Fruit fly (Drosophila melanogaster): Measurements from ENCODE around the gene Fum2.

The Fum2 gene

DNA sequence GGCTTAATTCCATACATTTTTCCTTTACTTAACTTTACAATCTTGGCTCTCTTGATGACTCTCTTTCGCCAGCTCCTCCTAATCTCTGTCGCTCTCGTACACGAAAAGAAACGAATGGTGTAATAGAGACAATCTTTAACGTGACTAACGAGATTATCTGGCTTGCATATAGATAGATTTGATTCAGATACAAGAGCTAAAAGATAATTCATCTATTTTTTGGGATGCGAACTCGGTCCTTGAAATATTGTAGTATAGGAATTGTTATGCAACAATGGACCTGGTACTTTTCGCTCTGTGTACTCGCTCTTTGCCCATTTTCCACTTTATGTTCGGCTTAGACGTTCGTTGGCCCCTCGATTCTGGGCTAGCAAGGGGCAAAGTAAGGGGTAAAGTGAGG is 29.7 kb downstream of the Fum2 start (continued):
- TF ChIP-seq CG9705 (GFP tag; optimal IDR thresholded peaks at IDR 0.05), result no peak
- peak; percentile 76 for TF ChIP-seq fru (GFP tag; optimal IDR thresholded peaks at IDR 0.05)
- TF ChIP-seq psq (GFP tag; optimal IDR thresholded peaks at IDR 0.05), result peak; percentile 55
- peak; percentile 53 for TF ChIP-seq Sp1 (GFP tag; optimal IDR thresholded peaks at IDR 0.05)
- TF ChIP-seq Dfd (GFP tag; optimal IDR thresholded peaks at IDR 0.05), result no peak
- no peak for TF ChIP-seq Abd-B (GFP tag; optimal IDR thresholded peaks at IDR 0.05)
- no peak for TF ChIP-seq Rel (GFP tag; optimal IDR thresholded peaks at IDR 0.05)
- TF ChIP-seq Rel (tag; optimal IDR thresholded peaks at IDR 0.05), result no peak
- no peak for TF ChIP-seq Hr83 (GFP tag; optimal IDR thresholded peaks at IDR 0.05; ENCODE audit: poor library complexity, severe bottlenecking)
- TF ChIP-seq Myc (optimal IDR thresholded peaks at IDR 0.05), result no peak
- TF ChIP-seq lola (GFP tag; optimal IDR thresholded peaks at IDR 0.05), result no peak
- no peak for TF ChIP-seq Hnf4 (GFP tag; optimal IDR thresholded peaks at IDR 0.05)
- TF ChIP-seq ey (GFP tag; optimal IDR thresholded peaks at IDR 0.05), result peak; percentile 74

- peak; percentile 94 for TF ChIP-seq Dfd (GFP tag; optimal IDR thresholded peaks at IDR 0.05)
- no peak for TF ChIP-seq Rel (GFP tag; optimal IDR thresholded peaks at IDR 0.05)
- no peak for TF ChIP-seq Rel (tag; optimal IDR thresholded peaks at IDR 0.05)
- TF ChIP-seq Hr83 (GFP tag; optimal IDR thresholded peaks at IDR 0.05; ENCODE audit: poor library complexity, severe bottlenecking), result no peak
- TF ChIP-seq Hnf4 (GFP tag; optimal IDR thresholded peaks at IDR 0.05), result no peak
Measured at dm6 chrX:6716170-6716569, 34.6 kb downstream of the Fum2 start.

DNA sequence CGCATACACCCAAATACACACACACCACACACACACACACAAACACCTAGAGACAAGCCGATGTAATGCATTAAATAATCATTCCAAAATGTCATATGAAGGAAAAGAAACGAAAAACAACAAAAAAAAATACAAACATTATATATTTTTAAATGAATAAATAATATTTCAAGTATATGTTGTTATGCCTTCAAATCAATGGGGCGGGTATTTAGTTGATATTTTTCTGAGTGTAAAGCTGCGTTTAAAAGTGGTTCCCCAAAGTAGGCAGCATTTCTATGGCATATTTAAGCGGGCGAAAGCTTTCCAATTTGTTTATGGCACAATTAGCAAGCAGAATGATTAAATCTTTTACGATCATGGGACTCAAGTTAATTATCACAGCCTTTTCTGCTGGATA is 37.7 kb downstream of the Fum2 start:
- TF ChIP-seq Jra (GFP tag; optimal IDR thresholded peaks at IDR 0.05), result no peak
- TF ChIP-seq Rel (GFP tag; optimal IDR thresholded peaks at IDR 0.05), result no peak
- peak; percentile 73 for TF ChIP-seq Rel (tag; optimal IDR thresholded peaks at IDR 0.05)
- no peak for TF ChIP-seq OdsH (GFP tag; optimal IDR thresholded peaks at IDR 0.05)
- TF ChIP-seq Dfd (GFP tag; optimal IDR thresholded peaks at IDR 0.05), result peak; percentile 32
- TF ChIP-seq N (GFP tag; optimal IDR thresholded peaks at IDR 0.05), result no peak

dm6 chrX:6719968-6720367 is 38.4 kb downstream of the Fum2 start:
- TF ChIP-seq N (GFP tag; optimal IDR thresholded peaks at IDR 0.05) (no peak), psq (GFP tag; optimal IDR thresholded peaks at IDR 0.05) (no peak), foxo (GFP tag; optimal IDR thresholded peaks at IDR 0.05) (no peak), Hr83 (GFP tag; optimal IDR thresholded peaks at IDR 0.05; ENCODE audit: poor library complexity, severe bottlenecking) (no peak), GATAd (GFP tag; optimal IDR thresholded peaks at IDR 0.05) (no peak), Hnf4 (GFP tag; optimal IDR thresholded peaks at IDR 0.05) (no peak), Dfd (GFP tag; optimal IDR thresholded peaks at IDR 0.05) (no peak), Dif (GFP tag; optimal IDR thresholded peaks at IDR 0.05; ENCODE audit: partially characterized antibody) (no peak), rgr (GFP tag; optimal IDR thresholded peaks at IDR 0.05) (no peak), ey (GFP tag; optimal IDR thresholded peaks at IDR 0.05) (no peak), sv (GFP tag; optimal IDR thresholded peaks at IDR 0.05) (no peak)

DNA sequence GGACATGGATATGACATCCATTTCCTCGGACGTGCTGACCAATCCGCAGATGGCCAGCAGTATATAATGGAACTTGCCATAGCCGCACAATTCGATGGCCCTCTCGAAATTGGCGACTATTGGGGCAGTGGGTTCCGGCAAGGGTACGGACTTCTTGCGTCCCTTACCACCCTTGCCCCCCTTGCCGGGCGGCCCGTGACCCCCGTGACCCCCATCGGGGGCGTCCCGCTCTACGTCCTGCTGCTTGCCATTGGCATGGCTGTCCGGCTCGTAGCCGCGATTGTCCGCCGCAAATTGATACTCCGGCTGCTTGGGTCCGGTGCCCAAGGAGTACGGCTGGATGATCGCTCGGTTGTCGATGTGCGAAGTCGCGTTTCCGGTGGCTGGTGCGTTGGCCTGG is 42.1 kb downstream of the Fum2 start:
- peak; percentile 99 for TF ChIP-seq Dfd (GFP tag; optimal IDR thresholded peaks at IDR 0.05)
- no peak for TF ChIP-seq dl (GFP tag; optimal IDR thresholded peaks at IDR 0.05; ENCODE audit: insufficient read depth in 1 of 2, partially characterized antibody in 2 of 2)

DNA sequence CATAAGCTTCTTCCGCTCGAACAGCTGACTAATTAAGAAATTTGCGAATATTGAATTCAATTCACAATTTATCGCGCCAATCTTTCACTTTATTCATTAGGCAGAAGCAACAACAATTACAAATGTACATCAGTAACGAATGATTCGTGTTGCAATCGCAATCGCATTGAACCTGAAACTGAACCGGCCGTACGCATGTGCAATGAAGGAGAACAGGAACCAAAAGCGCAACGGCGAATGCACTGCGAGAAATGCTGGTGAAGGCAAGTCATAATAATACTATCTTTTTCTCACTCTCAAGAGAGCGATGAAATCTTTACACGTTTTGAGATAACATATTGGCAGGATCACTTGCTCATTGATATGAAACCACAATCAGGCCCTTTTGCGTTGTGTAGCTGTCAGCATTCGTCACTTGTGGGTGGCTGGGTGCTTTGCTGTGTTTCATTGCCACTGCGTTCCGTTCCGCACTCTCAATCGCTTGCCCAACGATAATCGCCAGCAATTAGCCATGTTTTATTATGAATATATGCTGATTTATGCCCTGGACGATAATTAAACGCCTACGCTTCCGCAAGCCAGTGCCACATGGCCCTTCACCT is 43.4 kb downstream of the Fum2 start:
- TF ChIP-seq tai (GFP tag; optimal IDR thresholded peaks at IDR 0.05), result no peak
- TF ChIP-seq Vsx2 (GFP tag; optimal IDR thresholded peaks at IDR 0.05; ENCODE audit: partially characterized antibody), result no peak
- no peak for TF ChIP-seq jim (GFP tag; optimal IDR thresholded peaks at IDR 0.05)
- TF ChIP-seq Dif (GFP tag; optimal IDR thresholded peaks at IDR 0.05; ENCODE audit: partially characterized antibody), result peak; percentile 64
- TF ChIP-seq brk (GFP tag; optimal IDR thresholded peaks at IDR 0.05), result no peak
- no peak for TF ChIP-seq lola (GFP tag; optimal IDR thresholded peaks at IDR 0.05)
